Fruit fly (Drosophila melanogaster) whole organism, wandering third instar larva: ENCODE results near the gene Hmgcr.

Source experiments
- Myc ChIP-seq: fragments of >200 bp; optimal IDR thresholded peaks from 2 replicates; lab custom pipeline; 2017
- lola ChIP-seq: fragments of >200 bp; optimal IDR thresholded peaks from 2 replicates; lab custom pipeline; 2017; ENCODE audit warnings: missing biosample characterization, missing genetic modification characterization
- psq ChIP-seq: fragments of 200-800 bp; sonication (Bioruptor generic); optimal IDR thresholded peaks from 3 replicates; lab custom pipeline; 2017; ENCODE audit warnings: missing biosample characterization, mild to moderate bottlenecking, missing genetic modification characterization, moderate library complexity

- TF ChIP-seq Myc (lab: Kevin White, UChicago) (no peak), lola (GFP tag; lab: Kevin White, UChicago) (no peak), psq (GFP tag; lab: Kevin White, UChicago) (no peak)
Observed at dm6 chr3R:23721525-23721924, 11.6 kb upstream of the Hmgcr start, which contains the start of gene CG10232.
